Worm (Caenorhabditis elegans): ENCODE results near the gene irld-55.

The irld-55 gene

DNA sequence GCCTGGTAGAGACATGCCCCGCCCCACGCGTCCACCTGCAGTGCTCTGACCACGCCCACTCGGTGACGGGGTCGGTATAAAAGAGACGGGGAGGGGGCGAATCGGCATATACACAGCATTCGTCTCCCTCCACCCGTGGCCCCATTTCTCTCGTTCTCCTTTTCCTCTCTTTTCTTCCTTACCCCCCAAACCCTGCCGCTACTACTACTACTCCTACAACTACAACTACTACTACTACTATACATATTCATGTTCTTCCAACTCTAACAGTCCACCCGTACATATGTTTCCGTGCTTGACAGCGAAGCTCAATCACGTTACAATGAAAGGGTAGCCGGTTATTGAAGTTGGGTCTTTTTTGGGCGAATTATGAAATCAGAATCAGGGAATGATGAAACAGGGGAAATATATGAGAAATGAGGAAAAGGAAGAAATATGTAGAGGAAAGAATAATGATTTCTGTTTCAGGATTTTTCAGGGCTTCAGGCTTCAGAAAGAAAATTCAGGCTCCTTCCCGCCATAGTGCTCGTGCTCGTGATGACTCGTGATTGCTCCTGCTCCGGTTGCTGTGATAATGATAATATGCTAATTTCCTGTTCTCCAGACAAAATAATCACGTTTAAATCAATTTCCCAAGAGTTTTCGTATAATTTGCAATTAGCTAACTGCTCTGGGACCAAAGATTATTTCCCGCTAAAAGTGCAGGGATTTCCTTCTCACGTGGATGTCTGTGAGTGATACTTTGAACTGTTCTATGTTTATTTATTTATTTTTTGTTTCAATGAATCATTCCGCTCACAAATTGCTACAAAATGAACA lies 14.0 kb downstream of the irld-55 start:
- no peak for TF ChIP-seq efl-1 (GFP tag; optimal IDR thresholded peaks at IDR 0.05)
- peak; percentile 28 for TF ChIP-seq somi-1 (GFP tag; optimal IDR thresholded peaks at IDR 0.05)
- peak; percentile 59 for TF ChIP-seq hlh-12 (tag; optimal IDR thresholded peaks at IDR 0.05)
- TF ChIP-seq F22D6.2 (tag; optimal IDR thresholded peaks at IDR 0.05) = no peak
- no peak for TF ChIP-seq bed-2 (GFP tag; IDR thresholded peaks at IDR 0.05)
- TF ChIP-seq egl-44 (GFP tag; IDR thresholded peaks at IDR 0.05) = no peak; the same call in 1 of the 2 replicates
- peak; percentile 54; the same call in 1 of the 2 replicates for TF ChIP-seq K11D2.4 (GFP tag; IDR thresholded peaks at IDR 0.05)
- peak; percentile 0 for TF ChIP-seq nhr-27 (tag; optimal IDR thresholded peaks at IDR 0.05)
- TF ChIP-seq F57C9.4 (tag; optimal IDR thresholded peaks at IDR 0.05) = peak; percentile 55
- peak; percentile 60 for TF ChIP-seq atf-7 (tag; optimal IDR thresholded peaks at IDR 0.05)
- TF ChIP-seq F55B11.4 (tag; optimal IDR thresholded peaks at IDR 0.05; ENCODE audit: borderline replicate concordance, insufficient read depth) = no peak
- TF ChIP-seq madf-10 (tag; optimal IDR thresholded peaks at IDR 0.05) = peak; percentile 44
- no peak for TF ChIP-seq ztf-28 (GFP tag; IDR thresholded peaks at IDR 0.05)
- TF ChIP-seq ets-4 (GFP tag; optimal IDR thresholded peaks at IDR 0.05) = peak; percentile 21
- TF ChIP-seq attf-6 (GFP tag; IDR thresholded peaks at IDR 0.05) = 0 out of 2 replicates have a peak, but pooled peaks have one; percentile 20
- peak; percentile 34; the same call in 1 of the 2 replicates for TF ChIP-seq Y56A3A.18 (GFP tag; IDR thresholded peaks at IDR 0.05)
- TF ChIP-seq ama-1 (optimal IDR thresholded peaks at IDR 0.05) = peak; percentile 100
- TF ChIP-seq ama-1 (GFP tag; optimal IDR thresholded peaks at IDR 0.05) = peak in 1 of 2 experiments; percentile 70
- peak; percentile 34 for TF ChIP-seq mcd-1 (GFP tag; IDR thresholded peaks at IDR 0.05)
- TF ChIP-seq ceh-58 (GFP tag; IDR thresholded peaks at IDR 0.05) = no peak
- TF ChIP-seq B0035.1 (tag; optimal IDR thresholded peaks at IDR 0.05) = peak; percentile 59
- peak; percentile 91 for TF ChIP-seq mel-28 (tag; optimal IDR thresholded peaks at IDR 0.05; ENCODE audit: borderline replicate concordance)
- TF ChIP-seq C06A6.2 (GFP tag; conservative IDR thresholded peaks at IDR 0.05) = no peak
- peak; percentile 65 for TF ChIP-seq B0336.3 (GFP tag; IDR thresholded peaks at IDR 0.05)
- no peak for TF ChIP-seq ceh-40 (GFP tag; IDR thresholded peaks at IDR 0.05)
- TF ChIP-seq Y53F4B.3 (GFP tag; IDR thresholded peaks at IDR 0.05) = no peak
- TF ChIP-seq T07F8.4 (tag; optimal IDR thresholded peaks at IDR 0.05) = no peak
- no peak for TF ChIP-seq lir-1 (GFP tag; conservative IDR thresholded peaks at IDR 0.05)
- peak; percentile 40; the same call in 1 of the 2 replicates for TF ChIP-seq Y67H2A.10 (GFP tag; conservative IDR thresholded peaks at IDR 0.05)
- TF ChIP-seq B0019.2 (GFP tag; conservative IDR thresholded peaks at IDR 0.05) = no peak
- TF ChIP-seq pbrm-1 (GFP tag; IDR thresholded peaks at IDR 0.05) = peak; percentile 45; the same call in 1 of the 2 replicates
- peak; percentile 18 for TF ChIP-seq nhr-90 (tag; optimal IDR thresholded peaks at IDR 0.05)
- peak; percentile 77 for TF ChIP-seq zim-3 (tag; optimal IDR thresholded peaks at IDR 0.05)
- peak; percentile 34 for TF ChIP-seq nhr-179 (tag; optimal IDR thresholded peaks at IDR 0.05)
- TF ChIP-seq rcor-1 (GFP tag; IDR thresholded peaks at IDR 0.05) = peak; percentile 48
- TF ChIP-seq hrde-1 (tag; optimal IDR thresholded peaks at IDR 0.05; ENCODE audit: borderline replicate concordance) = no peak
- TF ChIP-seq egrh-3 (GFP tag; IDR thresholded peaks at IDR 0.05) = peak; percentile 94
- peak; percentile 51 for TF ChIP-seq akir-1 (GFP tag; optimal IDR thresholded peaks at IDR 0.05)
- TF ChIP-seq gei-17 (GFP tag; optimal IDR thresholded peaks at IDR 0.05) = peak; percentile 86
- no peak for TF ChIP-seq let-607 (tag; optimal IDR thresholded peaks at IDR 0.05)
- TF ChIP-seq snpc-1.3 (tag; optimal IDR thresholded peaks at IDR 0.05; ENCODE audit: insufficient read depth) = no peak
- no peak for TF ChIP-seq ztf-25 (GFP tag; IDR thresholded peaks at IDR 0.05)
- TF ChIP-seq nfya-2 (GFP tag; IDR thresholded peaks at IDR 0.05) = no peak
- peak in 1 of 3 experiments; percentile 9 for TF ChIP-seq lin-35 (GFP tag; optimal IDR thresholded peaks at IDR 0.05)
- peak; percentile 75 for TF ChIP-seq chd-7 (tag; optimal IDR thresholded peaks at IDR 0.05)
- TF ChIP-seq attf-3 (GFP tag; conservative IDR thresholded peaks at IDR 0.05) = no peak; the same call in 1 of the 2 replicates
- TF ChIP-seq ceh-79 (tag; optimal IDR thresholded peaks at IDR 0.05) = no peak
